Fruit fly (Drosophila melanogaster) whole organism, embryonic: Measurements from ENCODE around the gene prd.

Experiments
- ATbp ChIP-seq: fragments of 200-800 bp; sonication (Bioruptor generic); optimal IDR thresholded peaks from 2 replicates; lab custom pipeline; 2017; ENCODE audit warnings: missing biosample characterization, mild to moderate bottlenecking, missing genetic modification characterization, missing genetic modification reagents
- Antp ChIP-seq: fragments of 200-800 bp; sonication (Bioruptor generic); optimal IDR thresholded peaks from 3 replicates; lab custom pipeline; 2016; ENCODE audit warnings: missing biosample characterization, missing genetic modification characterization
- BtbVII ChIP-seq: fragments of 200-800 bp; sonication (Bioruptor generic); optimal IDR thresholded peaks from 3 replicates; lab custom pipeline; 2017; ENCODE audit warnings: missing biosample characterization, mild to moderate bottlenecking, missing genetic modification characterization
- CG12942 ChIP-seq: fragments of 200-800 bp; sonication (Bioruptor generic); optimal IDR thresholded peaks from 3 replicates; lab custom pipeline; 2016; ENCODE audit warnings: missing biosample characterization, missing genetic modification characterization
- CG1529 ChIP-seq: fragments of 200-800 bp; sonication (Bioruptor generic); optimal IDR thresholded peaks from 3 replicates; lab custom pipeline; 2018; ENCODE audit warnings: missing biosample characterization, missing genetic modification characterization
- CG17359 ChIP-seq: fragments of 200-800 bp; sonication (Bioruptor generic); optimal IDR thresholded peaks from 3 replicates; lab custom pipeline; 2018; ENCODE audit warnings: missing biosample characterization, mild to moderate bottlenecking, missing genetic modification characterization, moderate library complexity
- CG17385 ChIP-seq: fragments of 200-800 bp; sonication (Bioruptor generic); optimal IDR thresholded peaks from 3 replicates; lab custom pipeline; 2018; ENCODE audit warnings: missing biosample characterization, mild to moderate bottlenecking, missing genetic modification characterization
- CG18011 ChIP-seq: fragments of 200-800 bp; sonication (Bioruptor generic); optimal IDR thresholded peaks from 2 replicates; lab custom pipeline; 2017; ENCODE audit warnings: missing biosample characterization, missing genetic modification characterization, mild to moderate bottlenecking, moderate library complexity, missing genotype
- CG18764 ChIP-seq: fragments of 200-800 bp; sonication (Bioruptor generic); optimal IDR thresholded peaks from 3 replicates; lab custom pipeline; 2016; ENCODE audit warnings: missing biosample characterization, missing genetic modification characterization
- CG30020 ChIP-seq: fragments of 200-800 bp; optimal IDR thresholded peaks from 2 replicates; lab custom pipeline; 2019; ENCODE audit warnings: missing biosample characterization, mild to moderate bottlenecking, missing genetic modification characterization, moderate library complexity
- CG30403 ChIP-seq: fragments of 200-800 bp; sonication (Bioruptor generic); optimal IDR thresholded peaks from 3 replicates; lab custom pipeline; 2016; ENCODE audit warnings: missing biosample characterization, missing genetic modification characterization
- CG31441 ChIP-seq: fragments of 200-800 bp; sonication (Bioruptor generic); IDR thresholded peaks from 2 replicates; pipeline ENCODE4 v1.3.6; 2022; ENCODE audit warnings: missing biosample characterization, missing genetic modification characterization
- CG3407 ChIP-seq: fragments of 200-800 bp; sonication (Bioruptor generic); optimal IDR thresholded peaks from 2 replicates; lab custom pipeline; 2018; ENCODE audit warnings: missing biosample characterization, mild to moderate bottlenecking, missing genetic modification characterization
- CG34422 ChIP-seq: fragments of 200-800 bp; sonication (Bioruptor generic); IDR thresholded peaks from 3 replicates; pipeline ENCODE4 v1.3.6; 2022; ENCODE audit warnings: missing biosample characterization, missing genetic modification characterization
- CG42726 ChIP-seq: fragments of 200-800 bp; sonication (Bioruptor generic); IDR thresholded peaks from 2 replicates; pipeline ENCODE4 v1.3.6; 2022; ENCODE audit warnings: missing biosample characterization, missing genetic modification characterization; ENCODE audit not compliant: partially characterized antibody
- CG4404 ChIP-seq: fragments of 200-800 bp; sonication (Bioruptor generic); IDR thresholded peaks from 2 replicates; pipeline ENCODE4 v1.3.6; 2022; ENCODE audit warnings: missing biosample characterization, missing genetic modification characterization
- CG4424 ChIP-seq: fragments of 200-800 bp; sonication (Bioruptor generic); optimal IDR thresholded peaks from 3 replicates; lab custom pipeline; 2016; ENCODE audit warnings: missing biosample characterization, missing genetic modification characterization
- CG5245 ChIP-seq: fragments of 200-800 bp; sonication (Bioruptor generic); optimal IDR thresholded peaks from 3 replicates; lab custom pipeline; 2016; ENCODE audit warnings: missing biosample characterization, missing genetic modification characterization
- CG6254 ChIP-seq: fragments of 200-800 bp; sonication (Bioruptor generic); optimal IDR thresholded peaks from 3 replicates; lab custom pipeline; 2017; ENCODE audit warnings: mild to moderate bottlenecking, missing biosample characterization, missing genetic modification reagents, missing genetic modification characterization
- CG6765 ChIP-seq: fragments of 200-800 bp; sonication (Bioruptor generic); optimal IDR thresholded peaks from 3 replicates; lab custom pipeline; 2017; ENCODE audit warnings: missing biosample characterization, mild to moderate bottlenecking, missing genetic modification characterization
- CG6813 ChIP-seq: fragments of 200-800 bp; sonication (Bioruptor generic); optimal IDR thresholded peaks from 2 replicates; lab custom pipeline; 2017; ENCODE audit warnings: missing biosample characterization, missing genetic modification characterization, mild to moderate bottlenecking, moderate library complexity, missing genetic modification reagents
- CG7556 ChIP-seq: fragments of 200-800 bp; sonication (Bioruptor generic); optimal IDR thresholded peaks from 2 replicates; lab custom pipeline; 2017; ENCODE audit warnings: missing biosample characterization, mild to moderate bottlenecking, missing genetic modification characterization
- CG7928 ChIP-seq: fragments of 200-800 bp; sonication (Bioruptor generic); optimal IDR thresholded peaks from 2 replicates; lab custom pipeline; 2017; ENCODE audit warnings: missing biosample characterization, mild to moderate bottlenecking, missing genetic modification characterization
- CG8281 ChIP-seq: fragments of 200-800 bp; sonication (Bioruptor generic); optimal IDR thresholded peaks from 2 replicates; lab custom pipeline; 2018; ENCODE audit warnings: missing biosample characterization, mild to moderate bottlenecking, missing genetic modification characterization, moderate library complexity
- Dad ChIP-seq: fragments of 200-800 bp; sonication (Bioruptor generic); optimal IDR thresholded peaks from 3 replicates; lab custom pipeline; 2016; ENCODE audit warnings: missing biosample characterization, missing genetic modification characterization
- Dip2 ChIP-seq: fragments of 200-800 bp; sonication (Bioruptor generic); IDR thresholded peaks from 2 replicates; pipeline ENCODE4 v1.3.6; 2022; ENCODE audit warnings: missing biosample characterization, missing genetic modification characterization
- Drgx ChIP-seq: fragments of 200-800 bp; sonication (Bioruptor generic); IDR thresholded peaks from 2 replicates; pipeline ENCODE4 v1.3.6; 2022; ENCODE audit warnings: missing biosample characterization, missing genetic modification characterization
- Fer3 ChIP-seq: fragments of 200-800 bp; sonication (Bioruptor generic); optimal IDR thresholded peaks from 2 replicates; lab custom pipeline; 2018; ENCODE audit warnings: missing biosample characterization, mild to moderate bottlenecking, missing genetic modification characterization, moderate library complexity
- Hand ChIP-seq: fragments of 200-800 bp; sonication (Bioruptor generic); optimal IDR thresholded peaks from 2 replicates; lab custom pipeline; 2017; ENCODE audit warnings: mild to moderate bottlenecking, missing biosample characterization, missing genetic modification reagents, missing genetic modification characterization
- Xrp1 ChIP-seq: fragments of 200-800 bp; sonication (Bioruptor generic); IDR thresholded peaks from 2 replicates; pipeline ENCODE4 v1.3.6; 2022; ENCODE audit warnings: missing biosample characterization, missing genetic modification characterization
- aop ChIP-seq: fragments of 200-800 bp; sonication (Bioruptor generic); IDR thresholded peaks from 2 replicates; pipeline ENCODE4 v1.3.6; 2022; ENCODE audit warnings: missing biosample characterization, missing genetic modification characterization
- cad ChIP-seq: fragments of >200 bp; optimal IDR thresholded peaks from 2 replicates; lab custom pipeline; 2017; ENCODE audit warnings: missing biosample characterization, missing genetic modification characterization
- ci ChIP-seq: fragments of 200-800 bp; sonication (Bioruptor generic); IDR thresholded peaks from 3 replicates; pipeline ENCODE4 v1.3.6; 2022; ENCODE audit warnings: missing biosample characterization, missing genetic modification characterization
- crp ChIP-seq, 2 experiments: fragments of 200-800 bp; sonication (Bioruptor generic); optimal IDR thresholded peaks; 2 replicates in 1 of 2; 3 replicates in 1 of 2; lab custom pipeline; 2017; ENCODE audit warnings: missing biosample characterization in 2 of 2, missing genetic modification characterization in 2 of 2, mild to moderate bottlenecking in 1 of 2, moderate library complexity in 1 of 2
- ems ChIP-seq: fragments of 200-800 bp; sonication (Bioruptor generic); optimal IDR thresholded peaks from 3 replicates; lab custom pipeline; 2016; ENCODE audit warnings: missing biosample characterization, missing genetic modification characterization
- ewg ChIP-seq: fragments of 200-800 bp; sonication (Bioruptor generic); optimal IDR thresholded peaks from 3 replicates; lab custom pipeline; 2017; ENCODE audit warnings: mild to moderate bottlenecking, missing biosample characterization, missing genetic modification reagents, missing genetic modification characterization
- grn ChIP-seq: fragments of 200-800 bp; sonication (Bioruptor generic); optimal IDR thresholded peaks from 3 replicates; lab custom pipeline; 2017; ENCODE audit warnings: missing biosample characterization, missing genetic modification characterization
- mam ChIP-seq: fragments of 200-800 bp; sonication (Bioruptor generic); optimal IDR thresholded peaks from 3 replicates; lab custom pipeline; 2016; ENCODE audit warnings: missing biosample characterization, missing genetic modification characterization
- nom ChIP-seq: fragments of 200-800 bp; sonication (Bioruptor generic); optimal IDR thresholded peaks from 2 replicates; lab custom pipeline; 2017; ENCODE audit warnings: missing biosample characterization, missing genetic modification characterization, mild to moderate bottlenecking, moderate library complexity, missing genetic modification reagents
- onecut ChIP-seq: fragments of 200-800 bp; sonication (Bioruptor generic); IDR thresholded peaks from 2 replicates; pipeline ENCODE4 v1.3.6; 2022; ENCODE audit warnings: missing biosample characterization, missing genetic modification characterization
- prd ChIP-seq, 3 experiments: fragments of >200 bp in 2 of 3; fragments of 200-800 bp in 1 of 3; sonication (Bioruptor generic) in 1 of 3; optimal IDR thresholded peaks in 2 of 3; IDR thresholded peaks in 1 of 3; 2 replicates in 2 of 3; 3 replicates in 1 of 3; pipeline versions ENCODE4 v1.3.6 to Lab custom; 2017 to 2022; ENCODE audit warnings: missing biosample characterization in 1 of 3, missing genetic modification characterization in 1 of 3
- row ChIP-seq: fragments of 200-800 bp; sonication (Bioruptor generic); IDR thresholded peaks from 3 replicates; pipeline ENCODE4 v1.3.6; 2022; ENCODE audit warnings: missing biosample characterization, missing genetic modification characterization
- salm ChIP-seq: fragments of 200-800 bp; sonication (Bioruptor generic); optimal IDR thresholded peaks from 2 replicates; lab custom pipeline; 2018; ENCODE audit warnings: missing biosample characterization, mild to moderate bottlenecking, missing genetic modification characterization
- sens ChIP-seq: fragments of 200-800 bp; sonication (Bioruptor generic); peaks from one replicate; lab custom pipeline; 2016; ENCODE audit warnings: missing biosample characterization, missing genetic modification characterization
- slp2 ChIP-seq: fragments of 200-800 bp; sonication (Bioruptor generic); optimal IDR thresholded peaks from 2 replicates; lab custom pipeline; 2016; ENCODE audit warnings: missing biosample characterization, missing genetic modification characterization
- sqz ChIP-seq: fragments of 200-800 bp; sonication (Bioruptor generic); optimal IDR thresholded peaks from 3 replicates; lab custom pipeline; 2018; ENCODE audit warnings: missing biosample characterization, mild to moderate bottlenecking, missing genetic modification characterization
- unpg ChIP-seq: fragments of 200-800 bp; sonication (Bioruptor generic); optimal IDR thresholded peaks from 3 replicates; lab custom pipeline; 2018; ENCODE audit warnings: missing biosample characterization, mild to moderate bottlenecking, missing genetic modification characterization, moderate library complexity
- zen ChIP-seq: fragments of 200-800 bp; sonication (Bioruptor generic); optimal IDR thresholded peaks from 3 replicates; lab custom pipeline; 2018; ENCODE audit warnings: missing biosample characterization, mild to moderate bottlenecking, missing genetic modification characterization, moderate library complexity
- zfh2 ChIP-seq: fragments of 200-800 bp; sonication (Bioruptor generic); optimal IDR thresholded peaks from 2 replicates; lab custom pipeline; 2016; ENCODE audit warnings: missing biosample characterization, missing genetic modification characterization

prd gene

dm6 chr2L:12065683-12066386 is 19.8 kb downstream of the prd start (continued):
- TF ChIP-seq BtbVII, result no peak
- TF ChIP-seq Xrp1 (GFP tag; lab: Robert Waterston, UW), result peak; percentile 75
- no peak for TF ChIP-seq CG8281 (tag; lab: Kevin White, UChicago)
- TF ChIP-seq CG34422 (GFP tag; lab: Robert Waterston, UW), result no peak
- TF ChIP-seq CG4404 (GFP tag; lab: Robert Waterston, UW), result 0 out of 2 replicates have a peak, but pooled peaks have one; percentile 39
- peak; percentile 75 for TF ChIP-seq sens (GFP tag; lab: Kevin White, UChicago)
- peak; percentile 5 for TF ChIP-seq zen (tag; lab: Kevin White, UChicago)
- TF ChIP-seq ewg (GFP tag; lab: Kevin White, UChicago), result peak; percentile 10
- TF ChIP-seq salm, result peak; percentile 4
- TF ChIP-seq CG7928 (GFP tag; lab: Kevin White, UChicago), result no peak
- TF ChIP-seq cad (GFP tag; lab: Kevin White, UChicago), result peak; percentile 53
- peak; percentile 68 for TF ChIP-seq CG31441
- no peak for TF ChIP-seq zfh2 (GFP tag; lab: Kevin White, UChicago)
- TF ChIP-seq CG17385 (GFP tag; lab: Kevin White, UChicago), result peak; percentile 9
- TF ChIP-seq Fer3 (tag; lab: Kevin White, UChicago), result no peak
- TF ChIP-seq ci (GFP tag; lab: Robert Waterston, UW), result no peak
- no peak for TF ChIP-seq CG42726 (GFP tag; lab: Robert Waterston, UW)
- no peak for TF ChIP-seq Hand (GFP tag; lab: Kevin White, UChicago)
- no peak for TF ChIP-seq prd (optimal IDR thresholded peaks at IDR 0.05; lab: Kevin White, UChicago)
- peak; percentile 76; the same call in 2 of the 3 replicates for TF ChIP-seq prd (GFP tag; IDR thresholded peaks at IDR 0.05; lab: Robert Waterston, UW)
- no peak for TF ChIP-seq Antp
- no peak for TF ChIP-seq grn
- no peak for TF ChIP-seq Dip2
- TF ChIP-seq Dad, result no peak
- TF ChIP-seq CG7556 (GFP tag; lab: Kevin White, UChicago), result peak; percentile 38
- TF ChIP-seq CG6765 (GFP tag; lab: Kevin White, UChicago), result no peak
- TF ChIP-seq sqz (GFP tag; lab: Kevin White, UChicago), result peak; percentile 89
- TF ChIP-seq CG3407 (GFP tag; lab: Kevin White, UChicago), result peak; percentile 6
- peak; percentile 50 for TF ChIP-seq row
- peak; percentile 13 for TF ChIP-seq CG30020 (tag; lab: Kevin White, UChicago)
- TF ChIP-seq ems (GFP tag; lab: Kevin White, UChicago), result no peak
- TF ChIP-seq CG12942 (GFP tag; lab: Kevin White, UChicago), result no peak
- peak; percentile 35 for TF ChIP-seq CG6813 (GFP tag; lab: Kevin White, UChicago)
- TF ChIP-seq slp2 (GFP tag; lab: Kevin White, UChicago), result no peak
- no peak for TF ChIP-seq CG5245 (GFP tag; lab: Kevin White, UChicago)
- peak; percentile 11 for TF ChIP-seq CG30403 (GFP tag; lab: Kevin White, UChicago)
- peak; percentile 24 for TF ChIP-seq CG1529 (GFP tag; lab: Kevin White, UChicago)
- TF ChIP-seq ATbp (GFP tag; lab: Kevin White, UChicago), result peak; percentile 38
- peak; percentile 26 for TF ChIP-seq CG4424 (GFP tag; lab: Kevin White, UChicago)
- no peak for TF ChIP-seq onecut (GFP tag; lab: Robert Waterston, UW)
- TF ChIP-seq crp (GFP tag; optimal IDR thresholded peaks at IDR 0.05; lab: Kevin White, UChicago), result no peak
- TF ChIP-seq nom (GFP tag; lab: Kevin White, UChicago), result peak; percentile 86
- TF ChIP-seq CG6254 (GFP tag; lab: Kevin White, UChicago), result peak; percentile 69
- TF ChIP-seq Drgx, result peak; percentile 94
- TF ChIP-seq CG17359 (tag; lab: Kevin White, UChicago), result peak; percentile 30
- TF ChIP-seq CG18764, result no peak
- no peak for TF ChIP-seq mam
- TF ChIP-seq CG18011 (GFP tag; lab: Kevin White, UChicago), result no peak
- TF ChIP-seq unpg (GFP tag; lab: Kevin White, UChicago), result peak; percentile 47
- no peak for TF ChIP-seq aop
